Fruit fly (Drosophila melanogaster) whole organism, pupa: ENCODE results near the gene B9d2.

Experiments
- CG10348 ChIP-seq: fragments of 200-800 bp; sonication (Bioruptor generic); IDR thresholded peaks from 2 replicates; pipeline ENCODE4 v1.3.6; 2022; ENCODE audit warnings: missing biosample characterization, missing genetic modification characterization
- CG12605 ChIP-seq: fragments of 200-800 bp; sonication (Bioruptor generic); IDR thresholded peaks from 2 replicates; pipeline ENCODE4 v1.3.6; 2022; ENCODE audit warnings: missing biosample characterization, missing genetic modification characterization
- CG13204 ChIP-seq: fragments of 200-800 bp; sonication (Bioruptor generic); optimal IDR thresholded peaks from 2 replicates; lab custom pipeline; 2018; ENCODE audit warnings: missing biosample characterization, mild to moderate bottlenecking, missing genetic modification characterization, moderate library complexity
- CG14655 ChIP-seq: fragments of 200-800 bp; sonication (Bioruptor generic); optimal IDR thresholded peaks from 3 replicates; lab custom pipeline; 2017; ENCODE audit warnings: mild to moderate bottlenecking, missing biosample characterization, missing genetic modification reagents, missing genetic modification characterization
- CG15710 ChIP-seq: fragments of 200-800 bp; sonication (Bioruptor generic); optimal IDR thresholded peaks from 2 replicates; lab custom pipeline; 2018; ENCODE audit warnings: missing biosample characterization, mild to moderate bottlenecking, missing genetic modification characterization, moderate library complexity
- CG17806 ChIP-seq: fragments of 200-800 bp; sonication (Bioruptor generic); optimal IDR thresholded peaks from 2 replicates; lab custom pipeline; 2018; ENCODE audit warnings: missing biosample characterization, mild to moderate bottlenecking, missing genetic modification characterization, moderate library complexity
- CG32121 ChIP-seq: fragments of 200-800 bp; sonication (Bioruptor generic); IDR thresholded peaks from 2 replicates; pipeline ENCODE4 v1.3.6; 2022; ENCODE audit warnings: missing biosample characterization, missing genetic modification characterization
- CG34367 ChIP-seq: fragments of 200-800 bp; sonication (Bioruptor generic); optimal IDR thresholded peaks from 2 replicates; lab custom pipeline; 2018; ENCODE audit warnings: missing biosample characterization, mild to moderate bottlenecking, missing genetic modification characterization
- CG4496 ChIP-seq: fragments of 200-800 bp; sonication (Bioruptor generic); IDR thresholded peaks from 3 replicates; pipeline ENCODE4 v1.3.6; 2022; ENCODE audit warnings: missing biosample characterization, missing genetic modification characterization
- CG8159 ChIP-seq: fragments of 200-800 bp; sonication (Bioruptor generic); optimal IDR thresholded peaks from 3 replicates; lab custom pipeline; 2018; ENCODE audit warnings: missing biosample characterization, mild to moderate bottlenecking, missing genetic modification characterization, moderate library complexity
- CG8301 ChIP-seq: fragments of 200-800 bp; sonication (Bioruptor generic); optimal IDR thresholded peaks from 2 replicates; lab custom pipeline; 2018; ENCODE audit warnings: missing biosample characterization, mild to moderate bottlenecking, missing genetic modification characterization
- CG9948 ChIP-seq: fragments of 200-800 bp; sonication (Bioruptor generic); optimal IDR thresholded peaks from 2 replicates; lab custom pipeline; 2018; ENCODE audit warnings: missing biosample characterization, mild to moderate bottlenecking, missing genetic modification characterization, moderate library complexity
- D1 ChIP-seq: fragments of 200-800 bp; sonication (Bioruptor generic); optimal IDR thresholded peaks from 2 replicates; lab custom pipeline; 2018; ENCODE audit warnings: missing biosample characterization, mild to moderate bottlenecking, missing genetic modification characterization, moderate library complexity
- EcR ChIP-seq: fragments of 200-800 bp; sonication (Bioruptor generic); optimal IDR thresholded peaks from 3 replicates; lab custom pipeline; 2019; ENCODE audit warnings: missing biosample characterization, missing genetic modification characterization, mild to moderate bottlenecking, moderate library complexity, missing genetic modification reagents
- Ets98B ChIP-seq: fragments of 200-800 bp; sonication (Bioruptor generic); IDR thresholded peaks from 2 replicates; pipeline ENCODE4 v1.3.6; 2022; ENCODE audit warnings: missing biosample characterization, missing genetic modification characterization
- Pif1A ChIP-seq: fragments of 200-800 bp; sonication (Bioruptor generic); optimal IDR thresholded peaks from 3 replicates; lab custom pipeline; 2016; ENCODE audit warnings: missing biosample characterization, missing genetic modification characterization
- Snoo ChIP-seq: fragments of 200-800 bp; sonication (Bioruptor generic); optimal IDR thresholded peaks from 3 replicates; lab custom pipeline; 2017; ENCODE audit warnings: missing biosample characterization, mild to moderate bottlenecking, missing genetic modification characterization, inconsistent platforms
- fd96Ca ChIP-seq: fragments of 200-800 bp; sonication (Bioruptor generic); IDR thresholded peaks from 3 replicates; pipeline ENCODE4 v1.3.6; 2022; ENCODE audit warnings: missing biosample characterization, missing genetic modification characterization
- gl ChIP-seq: fragments of 200-800 bp; sonication (Bioruptor generic); optimal IDR thresholded peaks from 2 replicates; lab custom pipeline; 2018; ENCODE audit warnings: missing biosample characterization, mild to moderate bottlenecking, missing genetic modification characterization
- rn ChIP-seq: fragments of 200-800 bp; sonication (Bioruptor generic); IDR thresholded peaks from 2 replicates; pipeline ENCODE4 v1.3.6; 2022; ENCODE audit warnings: missing biosample characterization, missing genetic modification characterization

The B9d2 gene

DNA sequence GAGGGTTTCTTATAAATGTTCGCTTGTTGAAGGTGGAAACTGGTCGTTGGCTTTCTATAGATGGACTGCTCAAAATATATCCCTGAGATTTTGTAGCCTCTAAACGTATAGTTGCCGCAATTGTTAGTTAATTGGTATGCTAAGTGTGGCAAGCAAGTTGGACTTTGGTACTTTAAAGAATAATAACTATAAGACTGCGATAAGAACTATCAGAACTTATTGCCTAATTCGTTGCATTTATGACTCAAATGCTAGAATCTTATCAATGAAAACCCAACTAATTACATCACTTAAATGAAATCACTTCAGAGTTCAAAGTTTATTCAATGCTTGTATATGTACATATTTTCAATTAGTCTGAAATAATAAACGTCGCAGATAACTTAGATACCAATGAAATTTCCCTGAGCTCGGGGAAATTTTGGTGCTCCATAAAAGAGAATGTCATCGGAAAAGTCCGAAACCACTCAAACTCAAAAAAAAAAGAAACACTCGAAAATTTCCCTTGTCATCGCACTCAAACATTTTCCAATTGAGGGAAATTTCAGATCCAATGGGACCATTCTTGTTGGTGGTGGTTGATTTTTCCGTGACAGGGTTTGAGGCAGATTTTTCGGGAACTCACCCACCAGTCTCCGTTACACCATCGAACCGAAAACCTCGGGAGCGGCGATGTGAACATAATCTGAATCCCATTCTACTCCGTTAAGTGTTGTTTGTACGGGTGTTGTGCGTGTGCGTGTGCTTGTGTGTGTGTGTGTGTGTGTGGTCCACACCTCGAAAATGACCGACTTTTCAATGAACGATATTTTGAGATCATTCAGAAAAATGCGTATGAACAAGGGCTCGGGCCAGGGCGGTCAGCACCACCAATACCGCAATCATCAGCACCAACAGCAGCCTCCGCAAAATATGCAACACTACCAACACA is 39.4 kb downstream of the B9d2 start, which contains the start of gene CG45075:
CG45075 (plus strand) TSS at position 627 of the 931 bp plus-strand sequence.
- TF ChIP-seq CG8159 (tag; lab: Kevin White, UChicago), result no peak
- no peak for TF ChIP-seq CG14655 (GFP tag; lab: Kevin White, UChicago)
- no peak for TF ChIP-seq D1 (tag; lab: Kevin White, UChicago)
- TF ChIP-seq Pif1A (GFP tag; lab: Kevin White, UChicago), result no peak
- no peak for TF ChIP-seq gl (tag; lab: Kevin White, UChicago)
- no peak for TF ChIP-seq CG10348
- TF ChIP-seq CG8301, result no peak
- no peak for TF ChIP-seq CG9948
- no peak for TF ChIP-seq Snoo (tag; lab: Kevin White, UChicago)
- no peak for TF ChIP-seq CG13204 (GFP tag; lab: Kevin White, UChicago)
- no peak for TF ChIP-seq CG34367 (tag; lab: Kevin White, UChicago)
- no peak for TF ChIP-seq Ets98B (GFP tag; lab: Robert Waterston, UW)
- no peak for TF ChIP-seq CG12605
- TF ChIP-seq CG17806 (tag; lab: Kevin White, UChicago), result no peak
- no peak for TF ChIP-seq CG4496 (GFP tag; lab: Robert Waterston, UW)

- TF ChIP-seq CG8301 (no peak), CG8159 (tag; lab: Kevin White, UChicago) (no peak), Ets98B (GFP tag; lab: Robert Waterston, UW) (no peak), Snoo (tag; lab: Kevin White, UChicago) (no peak), rn (no peak), CG14655 (GFP tag; lab: Kevin White, UChicago) (no peak), fd96Ca (GFP tag; lab: Robert Waterston, UW) (no peak), CG32121 (GFP tag; lab: Robert Waterston, UW) (no peak), CG13204 (GFP tag; lab: Kevin White, UChicago) (no peak), CG4496 (GFP tag; lab: Robert Waterston, UW) (no peak)
Observed at dm6 chr2L:6090365-6090764, 40.1 kb downstream of the B9d2 start.

DNA sequence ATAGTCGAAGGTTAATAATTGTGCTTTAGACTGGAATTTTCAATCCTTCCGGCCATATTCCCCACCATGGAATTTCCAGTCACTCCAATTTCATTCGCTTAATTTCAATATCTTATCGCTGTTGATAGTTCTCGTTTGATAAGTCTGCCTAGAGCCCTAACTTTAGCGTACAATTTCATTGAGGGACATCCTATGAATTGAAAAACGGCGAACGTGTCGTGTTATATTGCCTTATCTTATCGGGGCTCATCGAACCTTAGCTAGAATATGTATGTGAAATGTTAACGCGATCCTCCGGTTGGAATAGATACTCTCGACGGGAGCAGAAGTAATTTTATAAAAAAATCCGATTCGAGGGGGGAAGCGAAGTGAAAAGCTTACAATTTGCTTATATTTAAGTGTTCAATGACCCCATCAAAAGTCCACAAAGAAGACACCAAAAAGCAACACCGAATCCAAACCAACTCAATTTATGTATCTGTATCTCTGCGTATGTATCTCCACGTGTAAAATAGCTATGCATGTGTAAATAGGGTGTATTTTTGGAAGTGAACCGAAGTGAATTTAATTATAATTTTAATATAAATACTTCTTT is 40.8 kb downstream of the B9d2 start:
- TF ChIP-seq Pif1A (GFP tag; lab: Kevin White, UChicago) (no peak), CG14655 (GFP tag; lab: Kevin White, UChicago) (no peak), D1 (tag; lab: Kevin White, UChicago) (no peak), CG4496 (GFP tag; lab: Robert Waterston, UW) (no peak), CG8159 (tag; lab: Kevin White, UChicago) (no peak), fd96Ca (GFP tag; lab: Robert Waterston, UW) (no peak), rn (no peak), CG15710 (tag; lab: Kevin White, UChicago) (no peak), EcR (no peak), Ets98B (GFP tag; lab: Robert Waterston, UW) (no peak), CG8301 (no peak), gl (tag; lab: Kevin White, UChicago) (no peak)

DNA sequence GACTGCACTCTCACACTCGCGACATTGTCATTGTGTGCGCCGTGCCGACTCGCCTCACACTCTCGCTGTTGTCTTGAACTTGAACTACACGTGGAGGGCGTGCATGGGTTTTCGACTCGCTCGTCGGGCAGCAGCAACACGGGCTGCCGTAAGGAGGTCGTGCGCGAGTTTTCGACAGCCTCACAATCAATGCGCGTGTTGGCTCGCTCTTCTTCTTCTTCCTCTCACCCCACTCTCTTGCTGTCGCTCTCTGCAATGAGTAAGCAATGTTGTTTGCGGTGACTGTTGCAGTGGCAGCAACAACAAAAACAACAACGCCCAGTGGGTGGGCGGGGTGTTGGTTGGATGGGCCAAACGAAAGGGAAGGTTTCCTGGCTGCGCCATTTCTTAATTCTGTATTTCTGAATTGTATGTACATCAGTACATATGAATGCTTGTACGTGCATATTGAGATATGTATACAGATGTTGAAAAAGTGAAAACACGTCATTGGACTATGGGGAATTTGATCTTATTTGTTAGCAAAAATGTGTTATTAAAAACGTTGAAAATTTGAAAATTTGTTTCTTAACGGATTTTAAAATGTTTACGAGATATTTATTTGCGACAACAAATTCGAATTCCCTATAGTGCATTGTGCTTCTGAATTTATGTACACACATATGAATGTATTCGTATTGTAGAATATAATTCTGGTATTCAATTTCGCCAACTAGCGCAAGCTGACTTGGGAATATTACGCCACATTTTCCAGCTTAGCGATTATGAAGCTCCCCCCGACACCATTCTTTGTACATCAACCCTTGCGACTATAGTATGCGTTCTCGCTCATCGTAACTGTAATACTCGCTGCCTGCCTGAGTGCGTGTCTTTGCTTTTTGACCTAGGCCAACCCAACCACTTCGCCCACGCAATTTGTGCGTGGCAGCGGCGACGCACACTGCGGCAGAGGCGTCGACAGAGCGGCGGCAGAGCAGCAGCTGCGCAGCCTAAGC is 41.8 kb downstream of the B9d2 start:
- TF ChIP-seq Ets98B (GFP tag; lab: Robert Waterston, UW) (peak; percentile 55), gl (tag; lab: Kevin White, UChicago) (peak; percentile 45), CG13204 (GFP tag; lab: Kevin White, UChicago) (peak; percentile 83), fd96Ca (GFP tag; lab: Robert Waterston, UW) (peak; percentile 73), CG9948 (peak; percentile 2), EcR (peak; percentile 99), CG34367 (tag; lab: Kevin White, UChicago) (peak; percentile 2), CG17806 (tag; lab: Kevin White, UChicago) (no peak), D1 (tag; lab: Kevin White, UChicago) (no peak), CG4496 (GFP tag; lab: Robert Waterston, UW) (peak; percentile 93), Snoo (tag; lab: Kevin White, UChicago) (peak; percentile 70), CG14655 (GFP tag; lab: Kevin White, UChicago) (no peak), rn (no peak), CG10348 (no peak), CG32121 (GFP tag; lab: Robert Waterston, UW) (peak; percentile 40; the same call in 1 of the 2 replicates), CG15710 (tag; lab: Kevin White, UChicago) (no peak)

- TF ChIP-seq Snoo (tag; lab: Kevin White, UChicago) (no peak), CG9948 (no peak), D1 (tag; lab: Kevin White, UChicago) (no peak), CG10348 (no peak)
- TF ChIP-seq, all 21 proteins: peak for 0
Observed at dm6 chr2L:6087685-6088084, 42.8 kb downstream of the B9d2 start.
